Worm (Caenorhabditis elegans): Measurements from ENCODE around the gene col-76.

The col-76 gene

DNA sequence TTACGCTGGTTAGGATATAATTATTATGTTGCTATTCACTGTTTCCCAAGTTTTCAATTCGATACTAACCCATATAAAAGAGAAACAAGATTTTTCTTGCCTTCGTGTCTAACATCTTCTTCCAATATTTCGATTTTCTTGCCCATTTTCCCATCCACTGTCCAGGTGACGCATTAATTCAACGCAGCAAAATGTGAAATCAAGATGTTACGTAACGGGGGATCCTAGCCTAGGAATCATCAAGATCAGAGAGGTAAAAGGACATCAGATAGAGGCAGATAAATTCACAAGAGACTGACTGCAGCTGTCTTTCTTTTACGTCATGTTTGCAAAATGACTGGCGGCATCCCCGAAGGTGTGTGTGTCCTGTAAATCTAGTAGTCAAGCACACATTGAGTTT, 20.5 kb downstream of the col-76 start:
- no peak for TF ChIP-seq ceh-6 (GFP tag; optimal IDR thresholded peaks at IDR 0.05)
- no peak for TF ChIP-seq fkh-6 (tag; optimal IDR thresholded peaks at IDR 0.05)
- no peak for TF ChIP-seq hlh-30 (tag; optimal IDR thresholded peaks at IDR 0.05; ENCODE audit: insufficient read depth)
- no peak for TF ChIP-seq ceh-48 (tag; optimal IDR thresholded peaks at IDR 0.05)
- TF ChIP-seq mec-3 (tag; optimal IDR thresholded peaks at IDR 0.05; ENCODE audit: borderline replicate concordance) = no peak
- no peak for TF ChIP-seq sox-2 (GFP tag; IDR thresholded peaks at IDR 0.05)

DNA sequence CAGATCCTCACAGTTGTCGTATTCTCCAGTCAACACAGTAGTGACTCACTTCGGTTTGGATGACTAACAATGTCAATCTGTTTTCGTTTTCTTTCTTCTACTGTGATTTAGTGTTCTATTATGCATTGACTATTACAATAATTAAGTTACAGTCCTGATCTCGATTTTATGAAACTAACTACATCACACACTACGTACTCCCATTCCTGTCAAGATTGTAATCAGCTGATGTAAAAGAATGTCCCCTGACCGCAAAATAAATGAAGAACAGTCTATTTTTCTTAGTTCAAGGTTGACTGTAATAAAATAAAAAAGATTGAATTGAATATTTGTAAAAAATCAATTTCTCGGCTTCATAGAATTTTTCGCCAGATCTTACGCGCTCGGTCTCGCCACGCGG, 21.2 kb downstream of the col-76 start:
- TF ChIP-seq ceh-45 (GFP tag; IDR thresholded peaks at IDR 0.05) (no peak), ceh-31 (tag; optimal IDR thresholded peaks at IDR 0.05) (no peak), tbx-2 (tag; optimal IDR thresholded peaks at IDR 0.05) (no peak)

DNA sequence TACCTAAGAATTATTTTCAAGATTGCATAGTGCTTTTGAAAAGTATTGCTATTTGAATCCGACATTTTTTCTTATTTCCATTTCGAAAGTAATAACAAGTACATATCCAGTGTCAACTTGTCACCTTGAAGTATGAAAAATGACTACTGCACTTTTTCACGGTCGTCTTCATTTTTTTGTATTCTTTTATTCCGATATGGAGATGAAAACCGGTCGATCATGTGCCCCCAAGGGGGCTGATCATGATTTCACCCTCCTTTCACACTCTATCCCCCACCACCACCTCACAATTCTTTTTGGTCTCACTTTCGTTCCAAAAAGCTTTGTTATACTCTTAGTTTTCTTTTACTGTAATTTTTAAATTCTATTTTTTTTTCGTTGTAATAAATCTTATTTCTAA, 21.8 kb downstream of the col-76 start:
- TF ChIP-seq K02D7.2 (tag; optimal IDR thresholded peaks at IDR 0.05) (no peak), fkh-6 (tag; optimal IDR thresholded peaks at IDR 0.05) (no peak), ceh-9 (tag; optimal IDR thresholded peaks at IDR 0.05) (no peak), ceh-34 (tag; optimal IDR thresholded peaks at IDR 0.05) (no peak), ref-2 (tag; optimal IDR thresholded peaks at IDR 0.05) (no peak), pax-1 (tag; optimal IDR thresholded peaks at IDR 0.05) (no peak), ahr-1 (tag; optimal IDR thresholded peaks at IDR 0.05) (no peak), eyg-1 (tag; optimal IDR thresholded peaks at IDR 0.05) (no peak), hlh-15 (tag; optimal IDR thresholded peaks at IDR 0.05) (no peak), C38D4.7 (GFP tag; optimal IDR thresholded peaks at IDR 0.05) (no peak), pqm-1 (tag; optimal IDR thresholded peaks at IDR 0.05) (no peak), pag-3 (tag; optimal IDR thresholded peaks at IDR 0.05; ENCODE audit: borderline replicate concordance) (no peak), hlh-13 (GFP tag; optimal IDR thresholded peaks at IDR 0.05) (no peak), che-1 (tag; optimal IDR thresholded peaks at IDR 0.05) (no peak), ceh-18 (tag; optimal IDR thresholded peaks at IDR 0.05) (no peak)

ce11 chrII:8226475-8226874, 22.3 kb downstream of the col-76 start:
- no peak for TF ChIP-seq ceh-34 (tag; optimal IDR thresholded peaks at IDR 0.05)
- TF ChIP-seq ceh-48 (tag; optimal IDR thresholded peaks at IDR 0.05) = no peak
- no peak for TF ChIP-seq unc-86 (tag; optimal IDR thresholded peaks at IDR 0.05)
- peak; percentile 83 for TF ChIP-seq elt-2 (tag; optimal IDR thresholded peaks at IDR 0.05)

ce11 chrII:8230976-8231375, 26.8 kb downstream of the col-76 start, which contains the start of gene M110.9:
Gene M110.9 (plus strand): TSS chrII:8231276.
- TF ChIP-seq sdc-2 (tag; optimal IDR thresholded peaks at IDR 0.05) (no peak), unc-55 (GFP tag; optimal IDR thresholded peaks at IDR 0.05) (no peak), ceh-19 (GFP tag; optimal IDR thresholded peaks at IDR 0.05) (no peak)

DNA sequence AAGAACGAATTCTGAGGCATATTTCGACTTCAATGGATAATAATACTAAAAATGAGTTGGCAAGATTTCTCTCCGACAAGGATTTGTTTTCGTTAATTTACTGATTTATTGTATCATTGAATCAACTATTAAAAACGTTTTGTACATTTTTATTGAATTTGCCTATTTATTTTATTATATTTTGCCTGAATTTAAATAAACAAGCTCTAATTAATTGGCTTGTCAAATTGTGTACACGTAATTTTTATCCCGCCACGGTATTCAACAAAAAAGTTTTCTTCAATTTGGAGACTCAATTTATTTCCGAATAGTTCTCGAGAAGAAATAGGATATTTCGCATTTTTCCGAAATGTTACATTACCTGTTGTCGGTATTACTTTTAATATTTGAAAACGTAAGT, 28.4 kb downstream of the col-76 start, which contains the start of gene M110.7:
Gene M110.7 (plus strand): TSS at position 301 of the 400 bp plus-strand sequence.
- TF ChIP-seq syd-9 (tag; optimal IDR thresholded peaks at IDR 0.05) (no peak), pqm-1 (tag; optimal IDR thresholded peaks at IDR 0.05) (no peak), Y22D7AL.16 (tag; optimal IDR thresholded peaks at IDR 0.05) (no peak), rnt-1 (tag; optimal IDR thresholded peaks at IDR 0.05) (no peak), ceh-30 (tag; optimal IDR thresholded peaks at IDR 0.05) (no peak), elt-2 (tag; optimal IDR thresholded peaks at IDR 0.05) (no peak), npax-4 (tag; optimal IDR thresholded peaks at IDR 0.05) (no peak), lim-6 (tag; optimal IDR thresholded peaks at IDR 0.05) (no peak), ceh-6 (GFP tag; optimal IDR thresholded peaks at IDR 0.05) (no peak), C38D4.7 (GFP tag; optimal IDR thresholded peaks at IDR 0.05) (no peak), pax-1 (tag; optimal IDR thresholded peaks at IDR 0.05) (no peak), unc-55 (GFP tag; optimal IDR thresholded peaks at IDR 0.05) (no peak), unc-3 (GFP tag; conservative IDR thresholded peaks at IDR 0.05) (no peak), unc-3 (tag; optimal IDR thresholded peaks at IDR 0.05) (no peak), ceh-48 (tag; optimal IDR thresholded peaks at IDR 0.05) (no peak), ceh-18 (tag; optimal IDR thresholded peaks at IDR 0.05) (no peak), C08G9.2 (tag; optimal IDR thresholded peaks at IDR 0.05) (no peak), ceh-9 (tag; optimal IDR thresholded peaks at IDR 0.05) (no peak), pag-3 (tag; optimal IDR thresholded peaks at IDR 0.05; ENCODE audit: borderline replicate concordance) (no peak), tbx-2 (tag; optimal IDR thresholded peaks at IDR 0.05) (no peak)

All from whole organism, late embryonic.